Fruit fly (Drosophila melanogaster): ENCODE results near the gene CG14294.
A peak's percentile ranks its signal among the peaks of the same experiment; 100 is the strongest.

Gene CG14294

DNA sequence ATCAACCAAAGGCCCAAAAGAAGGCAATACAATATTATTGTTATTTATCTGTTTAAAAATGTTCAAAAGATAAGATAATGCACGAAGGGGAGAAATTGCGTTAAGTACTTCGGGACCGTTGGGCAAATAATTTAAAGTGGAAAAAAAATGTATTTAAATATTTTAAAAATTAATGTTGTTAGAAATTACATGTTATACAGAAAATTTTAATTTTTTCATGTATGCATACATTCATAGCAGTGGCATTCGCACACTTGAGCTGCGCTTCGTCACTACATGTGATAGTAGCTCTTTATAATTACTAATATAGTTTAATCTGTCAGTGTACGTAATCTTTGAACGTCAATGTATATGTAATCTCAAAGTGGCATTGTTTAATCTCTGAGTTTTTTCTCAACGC is 6.8 kb downstream of the CG14294 start (continued):
- TF ChIP-seq CG4820 (GFP tag; optimal IDR thresholded peaks at IDR 0.05) (no peak), Awh (GFP tag; IDR thresholded peaks at IDR 0.05) (no peak), Trl (optimal IDR thresholded peaks at IDR 0.05) (no peak), Trl (GFP tag; optimal IDR thresholded peaks at IDR 0.05) (no peak), CG17385 (GFP tag; optimal IDR thresholded peaks at IDR 0.05) (no peak), Mrtf (GFP tag; IDR thresholded peaks at IDR 0.05) (peak; percentile 56; the same call in 2 of the 3 replicates), CG1647 (GFP tag; optimal IDR thresholded peaks at IDR 0.05) (no peak), CG15073 (GFP tag; optimal IDR thresholded peaks at IDR 0.05) (no peak), GATAe (GFP tag; conservative IDR thresholded peaks at IDR 0.05) (peak; percentile 99), CG1602 (GFP tag; optimal IDR thresholded peaks at IDR 0.05) (no peak), Dip2 (GFP tag; IDR thresholded peaks at IDR 0.05) (no peak), CG31388 (GFP tag; optimal IDR thresholded peaks at IDR 0.05) (no peak), Atf3 (GFP tag; optimal IDR thresholded peaks at IDR 0.05) (no peak), CG11247 (GFP tag; IDR thresholded peaks at IDR 0.05) (no peak), peb (GFP tag; IDR thresholded peaks at IDR 0.05) (no peak), CG4854 (GFP tag; optimal IDR thresholded peaks at IDR 0.05) (no peak), B-H1 (GFP tag; IDR thresholded peaks at IDR 0.05) (peak; percentile 60; the same call in 2 of the 3 replicates), CG3995 (GFP tag; optimal IDR thresholded peaks at IDR 0.05) (no peak), crc (GFP tag; optimal IDR thresholded peaks at IDR 0.05) (no peak), Hmr (GFP tag; optimal IDR thresholded peaks at IDR 0.05) (peak; percentile 16), CG4424 (GFP tag; optimal IDR thresholded peaks at IDR 0.05) (no peak), CG8290 (GFP tag; optimal IDR thresholded peaks at IDR 0.05) (no peak), CG8290 (tag; optimal IDR thresholded peaks at IDR 0.05) (no peak), CG18476 (GFP tag; optimal IDR thresholded peaks at IDR 0.05) (no peak), abd-A (tag; optimal IDR thresholded peaks at IDR 0.05) (no peak), Abd-B (GFP tag; optimal IDR thresholded peaks at IDR 0.05) (no peak), phol (tag; optimal IDR thresholded peaks at IDR 0.05) (no peak), jumu (GFP tag; optimal IDR thresholded peaks at IDR 0.05) (no peak), HLHmδ (GFP tag; optimal IDR thresholded peaks at IDR 0.05) (no peak), trh (GFP tag; optimal IDR thresholded peaks at IDR 0.05) (no peak), CG2889 (GFP tag; IDR thresholded peaks at IDR 0.05) (no peak), CG10979 (tag; optimal IDR thresholded peaks at IDR 0.05) (no peak), Hr78 (GFP tag; optimal IDR thresholded peaks at IDR 0.05) (no peak), gsb-n (tag; optimal IDR thresholded peaks at IDR 0.05) (no peak), CG33213 (GFP tag; optimal IDR thresholded peaks at IDR 0.05) (no peak), CG4360 (GFP tag; IDR thresholded peaks at IDR 0.05) (no peak), wdn (GFP tag; IDR thresholded peaks at IDR 0.05) (no peak), zen (tag; optimal IDR thresholded peaks at IDR 0.05) (no peak), CG7928 (GFP tag; optimal IDR thresholded peaks at IDR 0.05) (no peak), CG3726 (GFP tag; IDR thresholded peaks at IDR 0.05) (no peak), Vsx1 (GFP tag; optimal IDR thresholded peaks at IDR 0.05) (no peak), CG33557 (GFP tag; optimal IDR thresholded peaks at IDR 0.05) (no peak), CG4617 (GFP tag; optimal IDR thresholded peaks at IDR 0.05; ENCODE audit: borderline replicate concordance) (no peak), luna (GFP tag; optimal IDR thresholded peaks at IDR 0.05) (no peak), HLH4C (GFP tag; IDR thresholded peaks at IDR 0.05; ENCODE audit: partially characterized antibody) (no peak), Hr3 (GFP tag; optimal IDR thresholded peaks at IDR 0.05) (no peak), CG12219 (GFP tag; optimal IDR thresholded peaks at IDR 0.05) (no peak), schlank (tag; optimal IDR thresholded peaks at IDR 0.05) (no peak), CG6689 (GFP tag; IDR thresholded peaks at IDR 0.05) (peak; percentile 55), YL-1 (GFP tag; optimal IDR thresholded peaks at IDR 0.05) (no peak), Hmx (GFP tag; optimal IDR thresholded peaks at IDR 0.05) (no peak), CG12942 (GFP tag; optimal IDR thresholded peaks at IDR 0.05) (no peak), CTCF (GFP tag; optimal IDR thresholded peaks at IDR 0.05) (no peak), CG13424 (tag; optimal IDR thresholded peaks at IDR 0.05) (no peak)

All from whole organism, embryonic.